Worm (Caenorhabditis elegans) whole organism, L3 larva: ENCODE results near the gene T06C12.14.

ENCODE experiments used
- R02D3.7 ChIP-seq: fragments of 150-350 bp; optimal IDR thresholded peaks from 2 replicates; lab custom pipeline; 2014; ENCODE audit warnings: missing biosample characterization, missing genetic modification characterization
- aly-2 ChIP-seq: fragments of 150-350 bp; optimal IDR thresholded peaks from 2 replicates; lab custom pipeline; 2014; ENCODE audit warnings: missing biosample characterization, missing genetic modification characterization
- egl-27 ChIP-seq: sonication (generic microtip); optimal IDR thresholded peaks from 4 replicates; lab custom pipeline; 2017; ENCODE audit warnings: missing biosample characterization, missing genetic modification reagents, missing genetic modification characterization
- elt-1 ChIP-seq: fragments of 150-350 bp; optimal IDR thresholded peaks from 2 replicates; lab custom pipeline; 2014; ENCODE audit warnings: missing biosample characterization, missing genetic modification characterization
- mdl-1 ChIP-seq: fragments of 150-350 bp; optimal IDR thresholded peaks from 2 replicates; lab custom pipeline; 2014; ENCODE audit warnings: missing biosample characterization, missing genetic modification characterization
- nhr-12 ChIP-seq: fragments of 150-350 bp; optimal IDR thresholded peaks from 2 replicates; lab custom pipeline; 2014; ENCODE audit warnings: missing biosample characterization, missing genetic modification characterization
- nhr-237 ChIP-seq: fragments of 150-350 bp; optimal IDR thresholded peaks from 2 replicates; lab custom pipeline; 2014; ENCODE audit warnings: missing biosample characterization, missing genetic modification characterization
- nhr-25 ChIP-seq: sonication (generic microtip); optimal IDR thresholded peaks from 2 replicates; lab custom pipeline; 2017; ENCODE audit warnings: missing biosample characterization, missing genetic modification characterization
- unc-62 ChIP-seq: fragments of 150-350 bp; sonication (generic microtip); optimal IDR thresholded peaks from 4 replicates; lab custom pipeline; 2014; ENCODE audit warnings: missing biosample characterization, missing genetic modification reagents, missing genetic modification characterization
- zag-1 ChIP-seq: fragments of 150-350 bp; optimal IDR thresholded peaks from 2 replicates; lab custom pipeline; 2014; ENCODE audit warnings: missing biosample characterization, missing genetic modification characterization
- ztf-4 ChIP-seq: fragments of 150-350 bp; optimal IDR thresholded peaks from 2 replicates; lab custom pipeline; 2014; ENCODE audit warnings: missing biosample characterization, missing genetic modification characterization

ce11 chrV:15876308-15876707 is 23.5 kb upstream of the T06C12.14 start, which contains the start of gene nhr-102:
- TF ChIP-seq egl-27 (tag; lab: Kevin White, UChicago), result no peak
- TF ChIP-seq aly-2, result no peak
- TF ChIP-seq elt-1 (tag; lab: Kevin White, UChicago), result no peak
- TF ChIP-seq R02D3.7 (tag; lab: Kevin White, UChicago), result no peak
- TF ChIP-seq ztf-4 (tag; lab: Kevin White, UChicago), result no peak
- TF ChIP-seq nhr-25 (tag; lab: Kevin White, UChicago), result no peak
- no peak for TF ChIP-seq zag-1 (tag; lab: Kevin White, UChicago)
- TF ChIP-seq nhr-237, result no peak
- TF ChIP-seq mdl-1 (tag; lab: Kevin White, UChicago), result no peak
- no peak for TF ChIP-seq nhr-12
- TF ChIP-seq unc-62 (GFP tag; lab: Kevin White, UChicago), result no peak
